Fruit fly (Drosophila melanogaster) whole organism, embryonic: ENCODE data around the gene dpp.
A peak's percentile ranks its signal among the peaks of the same experiment; 100 is the strongest.

Experiments used
- Atf3 ChIP-seq: fragments of 200-800 bp; sonication (Bioruptor generic); optimal IDR thresholded peaks from 3 replicates; lab custom pipeline; 2016; ENCODE audit warnings: missing biosample characterization, missing genetic modification characterization
- Bgb ChIP-seq: fragments of 200-800 bp; sonication (Bioruptor generic); IDR thresholded peaks from 2 replicates; pipeline ENCODE4 v1.3.6; 2022; ENCODE audit warnings: missing biosample characterization, missing genetic modification characterization; ENCODE audit not compliant: partially characterized antibody
- Blimp-1 ChIP-seq: fragments of 200-800 bp; sonication (Bioruptor generic); optimal IDR thresholded peaks from 3 replicates; lab custom pipeline; 2018; ENCODE audit warnings: missing biosample characterization, missing genetic modification characterization, mild to moderate bottlenecking, moderate library complexity, missing genetic modification reagents
- BtbVII ChIP-seq: fragments of 200-800 bp; sonication (Bioruptor generic); optimal IDR thresholded peaks from 3 replicates; lab custom pipeline; 2017; ENCODE audit warnings: missing biosample characterization, mild to moderate bottlenecking, missing genetic modification characterization
- C15 ChIP-seq: fragments of 200-800 bp; sonication (Bioruptor generic); IDR thresholded peaks from 3 replicates; pipeline ENCODE4 v1.3.6; 2022; ENCODE audit warnings: missing biosample characterization, missing genetic modification characterization
- CG10543 ChIP-seq: fragments of 200-800 bp; sonication (Bioruptor generic); optimal IDR thresholded peaks from 3 replicates; lab custom pipeline; 2017; ENCODE audit warnings: missing biosample characterization, mild to moderate bottlenecking, missing genetic modification characterization, moderate library complexity
- CG11247 ChIP-seq: fragments of 200-800 bp; sonication (Bioruptor generic); IDR thresholded peaks from 2 replicates; pipeline ENCODE4 v1.3.6; 2022; ENCODE audit warnings: missing biosample characterization, missing genetic modification characterization
- CG12236 ChIP-seq: fragments of 200-800 bp; sonication (Bioruptor generic); optimal IDR thresholded peaks from 2 replicates; lab custom pipeline; 2016; ENCODE audit warnings: missing biosample characterization, missing genetic modification characterization
- CG1233 ChIP-seq: fragments of 200-800 bp; sonication (Bioruptor generic); optimal IDR thresholded peaks from 4 replicates; lab custom pipeline; 2018; ENCODE audit warnings: missing biosample characterization, mild to moderate bottlenecking, missing genetic modification characterization
- CG17912 ChIP-seq: fragments of 200-800 bp; sonication (Bioruptor generic); optimal IDR thresholded peaks from 2 replicates; lab custom pipeline; 2018; ENCODE audit warnings: missing biosample characterization, mild to moderate bottlenecking, missing genetic modification characterization
- CG2129 ChIP-seq: fragments of 200-800 bp; sonication (Bioruptor generic); IDR thresholded peaks from 2 replicates; pipeline ENCODE4 v1.3.6; 2022; ENCODE audit warnings: missing biosample characterization, missing genetic modification characterization; ENCODE audit not compliant: partially characterized antibody
- CG2875 ChIP-seq: fragments of 200-800 bp; sonication (Bioruptor generic); optimal IDR thresholded peaks from 2 replicates; lab custom pipeline; 2017; ENCODE audit warnings: missing biosample characterization, mild to moderate bottlenecking, missing genetic modification characterization, missing genetic modification reagents
- CG30431 ChIP-seq: fragments of 200-800 bp; sonication (Bioruptor generic); optimal IDR thresholded peaks from 2 replicates; lab custom pipeline; 2017; ENCODE audit warnings: missing biosample characterization, missing genetic modification characterization
- CG3065 ChIP-seq: fragments of 200-800 bp; sonication (Bioruptor generic); optimal IDR thresholded peaks from 2 replicates; lab custom pipeline; 2016; ENCODE audit warnings: missing biosample characterization, missing genetic modification characterization
- CG3838 ChIP-seq: fragments of 200-800 bp; sonication (Bioruptor generic); optimal IDR thresholded peaks from 3 replicates; lab custom pipeline; 2016; ENCODE audit warnings: missing biosample characterization, missing genetic modification characterization
- CG3847 ChIP-seq: fragments of 200-800 bp; sonication (Bioruptor generic); IDR thresholded peaks from 2 replicates; pipeline ENCODE4 v1.3.6; 2022; ENCODE audit warnings: missing biosample characterization, missing genetic modification characterization
- CG3995 ChIP-seq: fragments of 200-800 bp; sonication (Bioruptor generic); optimal IDR thresholded peaks from 3 replicates; lab custom pipeline; 2016; ENCODE audit warnings: missing biosample characterization, missing genetic modification characterization
- CG4282 ChIP-seq: fragments of 200-800 bp; sonication (Bioruptor generic); optimal IDR thresholded peaks from 2 replicates; lab custom pipeline; 2016; ENCODE audit warnings: missing biosample characterization, missing genetic modification characterization
- CG43689 ChIP-seq: fragments of 200-800 bp; sonication (Bioruptor generic); IDR thresholded peaks from 2 replicates; pipeline ENCODE4 v1.3.6; 2022; ENCODE audit warnings: missing biosample characterization, missing genetic modification characterization
- CG8359 ChIP-seq: fragments of 200-800 bp; sonication (Bioruptor generic); optimal IDR thresholded peaks from 2 replicates; lab custom pipeline; 2017; ENCODE audit warnings: missing biosample characterization, mild to moderate bottlenecking, missing genetic modification characterization, borderline replicate concordance
- CG9797 ChIP-seq: fragments of 200-800 bp; sonication (Bioruptor generic); optimal IDR thresholded peaks from 3 replicates; lab custom pipeline; 2018; ENCODE audit warnings: missing biosample characterization, mild to moderate bottlenecking, missing genetic modification characterization
- CG9932 ChIP-seq: fragments of 200-800 bp; sonication (Bioruptor generic); IDR thresholded peaks from 2 replicates; pipeline ENCODE4 v1.3.6; 2022; ENCODE audit warnings: missing biosample characterization, missing genetic modification characterization
- CoRest ChIP-seq: fragments of 200-800 bp; sonication (Bioruptor generic); optimal IDR thresholded peaks from 3 replicates; lab custom pipeline; 2018; ENCODE audit warnings: missing biosample characterization, mild to moderate bottlenecking, missing genetic modification characterization, moderate library complexity
- Ets65A ChIP-seq: fragments of 200-800 bp; sonication (Bioruptor generic); peaks from one replicate; lab custom pipeline; 2016; ENCODE audit warnings: missing biosample characterization, missing genetic modification characterization
- GATAe ChIP-seq: fragments of 200-800 bp; sonication (Bioruptor generic); conservative IDR thresholded peaks from 2 replicates; pipeline ENCODE4 v1.3.6; 2022; ENCODE audit warnings: missing biosample characterization, missing genetic modification characterization
- Kr ChIP-seq: fragments of 200-800 bp; sonication (Bioruptor generic); optimal IDR thresholded peaks from 2 replicates; lab custom pipeline; 2017; ENCODE audit warnings: missing biosample characterization, mild to moderate bottlenecking, missing genetic modification characterization
- MBD-R2 ChIP-seq: fragments of 200-800 bp; sonication (Bioruptor generic); IDR thresholded peaks from 2 replicates; pipeline ENCODE4 v1.3.6; 2022; ENCODE audit warnings: missing biosample characterization, missing genetic modification characterization
- Med ChIP-seq: fragments of 200-800 bp; sonication (Bioruptor generic); peaks from one replicate; lab custom pipeline; 2016; ENCODE audit warnings: missing biosample characterization, missing genetic modification characterization, mild to moderate bottlenecking, inconsistent platforms, moderate library complexity
- Ptx1 ChIP-seq: fragments of 200-800 bp; sonication (Bioruptor generic); IDR thresholded peaks from 2 replicates; pipeline ENCODE4 v1.3.6; 2022; ENCODE audit warnings: missing biosample characterization, missing genetic modification characterization
- Sin3A ChIP-seq: fragments of >200 bp; optimal IDR thresholded peaks from 2 replicates; lab custom pipeline; 2018
- TFAM ChIP-seq: fragments of 200-800 bp; sonication (Bioruptor generic); optimal IDR thresholded peaks from 2 replicates; lab custom pipeline; 2017; ENCODE audit warnings: missing biosample characterization, missing genetic modification characterization, inconsistent platforms
- YL-1 ChIP-seq: fragments of 200-800 bp; sonication (Bioruptor generic); optimal IDR thresholded peaks from 3 replicates; lab custom pipeline; 2017; ENCODE audit warnings: missing biosample characterization, mild to moderate bottlenecking, missing genetic modification characterization
- ato ChIP-seq: fragments of 200-800 bp; sonication (Bioruptor generic); IDR thresholded peaks from 2 replicates; pipeline ENCODE4 v1.3.6; 2022; ENCODE audit warnings: missing biosample characterization, missing genetic modification characterization; ENCODE audit not compliant: partially characterized antibody
- bab2 ChIP-seq: fragments of 200-800 bp; sonication (Bioruptor generic); optimal IDR thresholded peaks from 2 replicates; lab custom pipeline; 2016; ENCODE audit warnings: missing biosample characterization, missing genetic modification characterization
- bcd ChIP-seq: fragments of 200-800 bp; sonication (Bioruptor generic); optimal IDR thresholded peaks from 2 replicates; lab custom pipeline; 2017; ENCODE audit warnings: missing biosample characterization, mild to moderate bottlenecking, missing genetic modification characterization
- cad ChIP-seq: fragments of >200 bp; optimal IDR thresholded peaks from 2 replicates; lab custom pipeline; 2017; ENCODE audit warnings: missing biosample characterization, missing genetic modification characterization
- chif ChIP-seq, 2 experiments: fragments of 200-800 bp; sonication (Bioruptor generic); optimal IDR thresholded peaks; 3 replicates each; lab custom pipeline; 2016; ENCODE audit warnings: missing biosample characterization in 2 of 2, missing genetic modification characterization in 2 of 2
- crc ChIP-seq: fragments of 200-800 bp; sonication (Bioruptor generic); optimal IDR thresholded peaks from 2 replicates; lab custom pipeline; 2016; ENCODE audit warnings: missing biosample characterization, missing genetic modification characterization
- en ChIP-seq: fragments of 200-800 bp; sonication (Bioruptor generic); optimal IDR thresholded peaks from 2 replicates; lab custom pipeline; 2016; ENCODE audit warnings: missing biosample characterization, missing genetic modification characterization
- grn ChIP-seq: fragments of 200-800 bp; sonication (Bioruptor generic); optimal IDR thresholded peaks from 3 replicates; lab custom pipeline; 2017; ENCODE audit warnings: missing biosample characterization, missing genetic modification characterization
- gro ChIP-seq: fragments of 200-800 bp; sonication (Bioruptor generic); optimal IDR thresholded peaks from 2 replicates; lab custom pipeline; 2016; ENCODE audit warnings: missing biosample characterization, missing genetic modification characterization
- h ChIP-seq: fragments of >200 bp; optimal IDR thresholded peaks from 2 replicates; lab custom pipeline; 2017
- lilli ChIP-seq: fragments of 200-800 bp; sonication (Bioruptor generic); optimal IDR thresholded peaks from 3 replicates; lab custom pipeline; 2016; ENCODE audit warnings: missing biosample characterization, missing genetic modification characterization
- pnt ChIP-seq: fragments of 200-800 bp; sonication (Bioruptor generic); optimal IDR thresholded peaks from 3 replicates; lab custom pipeline; 2016; ENCODE audit warnings: missing biosample characterization, missing genetic modification characterization
- sc ChIP-seq, 3 experiments: fragments of >200 bp in 2 of 3; fragments of 200-800 bp in 1 of 3; sonication (Bioruptor generic) in 1 of 3; optimal IDR thresholded peaks; 2 replicates in 2 of 3; 3 replicates in 1 of 3; lab custom pipeline; 2017; ENCODE audit warnings: mild to moderate bottlenecking in 1 of 3, missing biosample characterization in 1 of 3, missing genetic modification characterization in 1 of 3, missing genetic modification reagents in 1 of 3
- schlank ChIP-seq: fragments of 200-800 bp; sonication (Bioruptor generic); optimal IDR thresholded peaks from 2 replicates; lab custom pipeline; 2018; ENCODE audit warnings: missing biosample characterization, mild to moderate bottlenecking, missing genetic modification characterization
- scrt ChIP-seq: fragments of 200-800 bp; sonication (Bioruptor generic); optimal IDR thresholded peaks from 2 replicates; lab custom pipeline; 2018; ENCODE audit warnings: missing biosample characterization, mild to moderate bottlenecking, missing genetic modification characterization, moderate library complexity
- sens-2 ChIP-seq: fragments of 200-800 bp; sonication (Bioruptor generic); IDR thresholded peaks from 2 replicates; pipeline ENCODE4 v1.3.6; 2022; ENCODE audit warnings: missing biosample characterization, missing genetic modification characterization
- seq ChIP-seq: fragments of 200-800 bp; sonication (Bioruptor generic); IDR thresholded peaks from 2 replicates; pipeline ENCODE4 v1.3.6; 2022; ENCODE audit warnings: missing biosample characterization, missing genetic modification characterization
- stwl ChIP-seq: fragments of 200-800 bp; sonication (Bioruptor generic); optimal IDR thresholded peaks from 3 replicates; lab custom pipeline; 2018; ENCODE audit warnings: missing biosample characterization, mild to moderate bottlenecking, missing genetic modification characterization, moderate library complexity
- wek ChIP-seq: fragments of 200-800 bp; sonication (Bioruptor generic); optimal IDR thresholded peaks from 3 replicates; lab custom pipeline; 2018; ENCODE audit warnings: missing biosample characterization, mild to moderate bottlenecking, missing genetic modification characterization, moderate library complexity

Gene dpp

dm6 chr2L:2494515-2495098 lies 66.4 kb downstream of the dpp start (continued):
- no peak for TF ChIP-seq CG9797 (GFP tag; lab: Kevin White, UChicago)
- TF ChIP-seq en (GFP tag; lab: Kevin White, UChicago) = peak; percentile 18
- TF ChIP-seq CG30431 = no peak
- TF ChIP-seq BtbVII (GFP tag; lab: Kevin White, UChicago) = no peak
- TF ChIP-seq CG3847 (GFP tag; lab: Robert Waterston, UW) = no peak
- TF ChIP-seq CG2875 (GFP tag; lab: Kevin White, UChicago) = peak; percentile 69
- TF ChIP-seq cad (GFP tag; lab: Kevin White, UChicago) = no peak
- TF ChIP-seq CG9932 = no peak
- no peak for TF ChIP-seq Bgb (GFP tag; lab: Robert Waterston, UW)
- TF ChIP-seq MBD-R2 (GFP tag; lab: Robert Waterston, UW) = no peak
- TF ChIP-seq stwl (tag; lab: Kevin White, UChicago) = no peak
- no peak for TF ChIP-seq CG43689 (GFP tag; lab: Robert Waterston, UW)
- peak; percentile 82 for TF ChIP-seq Med (GFP tag; lab: Kevin White, UChicago)
- peak; percentile 42 for TF ChIP-seq CG3838 (GFP tag; lab: Kevin White, UChicago)
- no peak for TF ChIP-seq h (lab: Kevin White, UChicago)
- TF ChIP-seq CG3065 (GFP tag; lab: Kevin White, UChicago) = no peak
- TF ChIP-seq Ets65A (GFP tag; lab: Kevin White, UChicago) = peak; percentile 48
- TF ChIP-seq chif (GFP tag; optimal IDR thresholded peaks at IDR 0.05; lab: Kevin White, UChicago) = no peak
- no peak for TF ChIP-seq YL-1 (GFP tag; lab: Kevin White, UChicago)
- TF ChIP-seq CoRest (tag; lab: Kevin White, UChicago) = no peak
- TF ChIP-seq grn (GFP tag; lab: Kevin White, UChicago) = no peak
- TF ChIP-seq C15 (GFP tag; lab: Robert Waterston, UW) = no peak
- no peak for TF ChIP-seq GATAe (GFP tag; lab: Robert Waterston, UW)
- TF ChIP-seq CG12236 (GFP tag; lab: Kevin White, UChicago) = peak; percentile 17
- TF ChIP-seq lilli = peak; percentile 2
- no peak for TF ChIP-seq crc (GFP tag; lab: Kevin White, UChicago)
- no peak for TF ChIP-seq sens-2
- no peak for TF ChIP-seq Kr
- TF ChIP-seq Ptx1 (GFP tag; lab: Robert Waterston, UW) = no peak
- no peak for TF ChIP-seq CG11247 (GFP tag; lab: Robert Waterston, UW)
- TF ChIP-seq schlank (tag; lab: Kevin White, UChicago) = no peak
- no peak for TF ChIP-seq gro (GFP tag; lab: Kevin White, UChicago)
- no peak for TF ChIP-seq ato (GFP tag; lab: Robert Waterston, UW)
- peak; percentile 26 for TF ChIP-seq pnt (GFP tag; lab: Kevin White, UChicago)
- no peak for TF ChIP-seq Sin3A (lab: Kevin White, UChicago)
- TF ChIP-seq CG8359 (GFP tag; lab: Kevin White, UChicago) = no peak
- no peak for TF ChIP-seq CG10543
- peak; percentile 62 for TF ChIP-seq CG1233
- no peak for TF ChIP-seq Blimp-1
- TF ChIP-seq CG2129 (GFP tag; lab: Robert Waterston, UW) = no peak
- TF ChIP-seq seq (GFP tag; lab: Robert Waterston, UW) = 0 out of 2 replicates have a peak, but pooled peaks have one; percentile 27
- no peak for TF ChIP-seq CG4282 (GFP tag; lab: Kevin White, UChicago)
- TF ChIP-seq bab2 = peak; percentile 18
- no peak for TF ChIP-seq CG17912 (GFP tag; lab: Kevin White, UChicago)
- TF ChIP-seq TFAM = no peak
- TF ChIP-seq sc (optimal IDR thresholded peaks at IDR 0.05; lab: Kevin White, UChicago) = no peak
- no peak for TF ChIP-seq sc (GFP tag; optimal IDR thresholded peaks at IDR 0.05; lab: Kevin White, UChicago)
- peak; percentile 31 for TF ChIP-seq bcd (GFP tag; lab: Kevin White, UChicago)
- peak; percentile 40 for TF ChIP-seq wek (GFP tag; lab: Kevin White, UChicago)
- TF ChIP-seq scrt (GFP tag; lab: Kevin White, UChicago) = no peak
- TF ChIP-seq CG3995 (GFP tag; lab: Kevin White, UChicago) = no peak
- no peak for TF ChIP-seq Atf3 (GFP tag; lab: Kevin White, UChicago)
